Worm (Caenorhabditis elegans): Measurements from ENCODE around the gene ZC196.2.

DNA sequence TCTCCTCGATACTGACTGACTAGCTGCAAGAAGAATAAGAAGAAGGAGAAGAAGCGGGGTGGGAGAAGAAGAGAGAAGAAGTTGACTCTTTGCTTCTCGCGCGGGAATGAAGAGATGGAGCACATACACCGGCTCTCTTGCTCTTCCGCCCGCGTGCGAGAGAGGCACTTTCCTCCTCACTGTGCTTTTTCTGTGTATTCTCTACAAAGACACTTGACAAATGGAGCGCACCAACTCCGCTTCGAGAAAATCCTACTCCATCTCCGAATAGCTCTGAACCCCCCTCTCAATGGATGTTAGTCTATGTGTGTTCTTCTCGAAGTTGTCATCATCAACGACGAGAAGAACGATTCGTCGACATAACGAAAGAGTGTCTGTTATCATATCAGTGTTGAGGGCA, 45.2 kb downstream of the ZC196.2 start:
- TF ChIP-seq skn-1 (tag; optimal IDR thresholded peaks at IDR 0.05) (no peak), nhr-12 (tag; optimal IDR thresholded peaks at IDR 0.05) (no peak), sea-2 (GFP tag; optimal IDR thresholded peaks at IDR 0.05) (no peak), pha-4 (tag; optimal IDR thresholded peaks at IDR 0.05) (peak; percentile 46), fkh-10 (GFP tag; optimal IDR thresholded peaks at IDR 0.05) (no peak), nhr-23 (tag; optimal IDR thresholded peaks at IDR 0.05) (no peak), ztf-11 (tag; optimal IDR thresholded peaks at IDR 0.05) (no peak), nhr-25 (tag; optimal IDR thresholded peaks at IDR 0.05) (no peak), unc-62 (GFP tag; optimal IDR thresholded peaks at IDR 0.05) (no peak), fos-1 (tag; optimal IDR thresholded peaks at IDR 0.05) (no peak), jun-1 (tag; optimal IDR thresholded peaks at IDR 0.05) (no peak), ama-1 (optimal IDR thresholded peaks at IDR 0.05) (no peak), nhr-43 (tag; optimal IDR thresholded peaks at IDR 0.05; ENCODE audit: poor library complexity, severe bottlenecking) (no peak), nhr-76 (tag; optimal IDR thresholded peaks at IDR 0.05) (no peak)
